Worm (Caenorhabditis elegans) whole organism, young adult: ENCODE results near the gene R07G3.7.
A peak's percentile ranks its signal among the peaks of the same experiment; 100 is the strongest.

Experiments used
- B0336.3 ChIP-seq: fragments of 200-800 bp; sonication (Bioruptor generic); IDR thresholded peaks from 2 replicates; pipeline ENCODE4 v1.3.6; 2022; ENCODE audit warnings: missing genetic modification characterization, missing compliant biosample characterization
- F55B11.4 ChIP-seq: sonication (generic microtip); optimal IDR thresholded peaks from 2 replicates; lab custom pipeline; 2016; ENCODE audit warnings: missing compliant biosample characterization, missing genetic modification characterization, borderline replicate concordance; ENCODE audit not compliant: insufficient read depth
- K11D2.4 ChIP-seq: fragments of 200-800 bp; sonication (Bioruptor generic); IDR thresholded peaks from 2 replicates; pipeline ENCODE4 v1.3.6; 2022; ENCODE audit warnings: missing genetic modification reagents, missing genetic modification characterization, missing compliant biosample characterization
- K12H6.12 ChIP-seq: fragments of 200-800 bp; sonication (Bioruptor generic); optimal IDR thresholded peaks from 2 replicates; lab custom pipeline; 2018; ENCODE audit warnings: mild to moderate bottlenecking, missing genetic modification characterization, missing compliant biosample characterization
- Y67H2A.10 ChIP-seq: fragments of 200-800 bp; sonication (Bioruptor generic); conservative IDR thresholded peaks from 2 replicates; pipeline ENCODE4 v1.3.6; 2022; ENCODE audit warnings: missing genetic modification reagents, missing genetic modification characterization, missing compliant biosample characterization
- atf-7 ChIP-seq: sonication (generic microtip); optimal IDR thresholded peaks from 2 replicates; lab custom pipeline; 2017; ENCODE audit warnings: mild to moderate bottlenecking, missing genetic modification characterization, missing compliant biosample characterization
- attf-5 ChIP-seq: fragments of 200-800 bp; sonication (Bioruptor generic); optimal IDR thresholded peaks from 2 replicates; lab custom pipeline; 2018; ENCODE audit warnings: mild to moderate bottlenecking, missing genetic modification characterization, missing compliant biosample characterization
- bed-1 ChIP-seq: fragments of 200-800 bp; sonication (Bioruptor generic); IDR thresholded peaks from 2 replicates; pipeline ENCODE4 v1.3.6; 2022; ENCODE audit warnings: missing genetic modification reagents, missing genetic modification characterization, missing compliant biosample characterization
- cebp-1 ChIP-seq, 2 experiments: fragments of 200-800 bp in 1 of 2; sonication (Bioruptor generic) in 1 of 2; sonication (generic microtip) in 1 of 2; IDR thresholded peaks in 1 of 2; optimal IDR thresholded peaks in 1 of 2; 2 replicates each; pipeline versions ENCODE4 v1.3.6 to Lab custom; 2017 to 2022; ENCODE audit warnings: missing compliant biosample characterization in 2 of 2, missing genetic modification characterization in 2 of 2, mild to moderate bottlenecking in 1 of 2, missing genetic modification reagents in 1 of 2, moderate library complexity in 1 of 2
- ceh-100 ChIP-seq: fragments of 200-800 bp; sonication (Bioruptor generic); IDR thresholded peaks from 2 replicates; pipeline ENCODE4 v1.3.6; 2022; ENCODE audit warnings: missing genetic modification reagents, missing genetic modification characterization, missing compliant biosample characterization
- ceh-27 ChIP-seq: fragments of 200-800 bp; sonication (Bioruptor generic); optimal IDR thresholded peaks from 2 replicates; lab custom pipeline; 2018; ENCODE audit warnings: mild to moderate bottlenecking, missing genetic modification characterization, moderate library complexity, missing compliant biosample characterization
- ceh-79 ChIP-seq: sonication (generic microtip); optimal IDR thresholded peaks from 2 replicates; lab custom pipeline; 2017; ENCODE audit warnings: mild to moderate bottlenecking, missing genetic modification characterization, missing compliant biosample characterization
- dox-1 ChIP-seq: fragments of 200-800 bp; sonication (Bioruptor generic); IDR thresholded peaks from 2 replicates; pipeline ENCODE4 v1.3.6; 2022; ENCODE audit warnings: missing genetic modification reagents, missing genetic modification characterization, missing compliant biosample characterization
- egl-44 ChIP-seq: fragments of 200-800 bp; sonication (Bioruptor generic); IDR thresholded peaks from 2 replicates; pipeline ENCODE4 v1.3.6; 2022; ENCODE audit warnings: missing genetic modification reagents, missing genetic modification characterization, missing compliant biosample characterization
- egrh-3 ChIP-seq: fragments of 200-800 bp; sonication (Bioruptor generic); IDR thresholded peaks from 2 replicates; pipeline ENCODE4 v1.3.6; 2022; ENCODE audit warnings: missing genetic modification reagents, missing genetic modification characterization, missing compliant biosample characterization
- ets-4 ChIP-seq: fragments of 200-800 bp; sonication (Bioruptor generic); optimal IDR thresholded peaks from 2 replicates; lab custom pipeline; 2018; ENCODE audit warnings: mild to moderate bottlenecking, missing genetic modification characterization, missing compliant biosample characterization
- gei-17 ChIP-seq: fragments of 200-800 bp; sonication (Bioruptor generic); optimal IDR thresholded peaks from 2 replicates; lab custom pipeline; 2018; ENCODE audit warnings: mild to moderate bottlenecking, missing genetic modification characterization, missing compliant biosample characterization
- hmg-1.2 ChIP-seq: fragments of 200-800 bp; sonication (Bioruptor generic); IDR thresholded peaks from 2 replicates; pipeline ENCODE4 v1.3.6; 2022; ENCODE audit warnings: missing genetic modification reagents, missing genetic modification characterization, missing compliant biosample characterization
- hmg-20 ChIP-seq: fragments of 200-800 bp; sonication (Bioruptor generic); IDR thresholded peaks from 2 replicates; pipeline ENCODE4 v1.3.6; 2022; ENCODE audit warnings: missing genetic modification reagents, missing genetic modification characterization, missing compliant biosample characterization
- hsf-1 ChIP-seq: fragments of 200-800 bp; sonication (Bioruptor generic); IDR thresholded peaks from 2 replicates; pipeline ENCODE4 v1.3.6; 2022; ENCODE audit warnings: missing genetic modification reagents, missing genetic modification characterization, missing compliant biosample characterization
- lin-35 ChIP-seq, 3 experiments: fragments of 150-350 bp in 2 of 3; sonication (generic microtip) in 1 of 3; optimal IDR thresholded peaks; 2 replicates each; lab custom pipeline; 2014 to 2018; ENCODE audit warnings: missing biosample characterization in 3 of 3, missing genetic modification characterization in 3 of 3, missing genetic modification reagents in 3 of 3
- lin-40 ChIP-seq: sonication (generic microtip); optimal IDR thresholded peaks from 2 replicates; lab custom pipeline; 2016; ENCODE audit warnings: missing genetic modification characterization, mild to moderate bottlenecking, missing compliant biosample characterization, missing genotype, missing genetic modification reagents
- lir-1 ChIP-seq: fragments of 200-800 bp; sonication (Bioruptor generic); conservative IDR thresholded peaks from 2 replicates; pipeline ENCODE4 v1.3.6; 2022; ENCODE audit warnings: missing genetic modification reagents, missing genetic modification characterization, missing compliant biosample characterization
- mcd-1 ChIP-seq: fragments of 200-800 bp; sonication (Bioruptor generic); IDR thresholded peaks from 2 replicates; pipeline ENCODE4 v1.3.6; 2022; ENCODE audit warnings: missing genetic modification reagents, missing genetic modification characterization, missing compliant biosample characterization
- nhr-120 ChIP-seq: fragments of 200-800 bp; sonication (Bioruptor generic); IDR thresholded peaks from 2 replicates; pipeline ENCODE4 v1.3.6; 2022; ENCODE audit warnings: missing genetic modification characterization, missing compliant biosample characterization
- nhr-80 ChIP-seq: sonication (generic microtip); optimal IDR thresholded peaks from 2 replicates; lab custom pipeline; 2016; ENCODE audit warnings: missing genetic modification characterization, missing compliant biosample characterization
- rcor-1 ChIP-seq: fragments of 200-800 bp; sonication (Bioruptor generic); IDR thresholded peaks from 2 replicates; pipeline ENCODE4 v1.3.6; 2022; ENCODE audit warnings: missing genetic modification reagents, missing genetic modification characterization, missing compliant biosample characterization
- sea-2 ChIP-seq: fragments of 200-800 bp; sonication (Bioruptor generic); IDR thresholded peaks from 2 replicates; pipeline ENCODE4 v1.3.6; 2022; ENCODE audit warnings: missing genetic modification characterization, missing compliant biosample characterization
- snpc-4 ChIP-seq, 5 experiments: fragments of 150-350 bp in 1 of 5; sonication (generic microtip) in 4 of 5; optimal IDR thresholded peaks; 2 replicates each; lab custom pipeline; 2014 to 2018; ENCODE audit warnings: missing genetic modification characterization in 5 of 5, missing biosample characterization in 3 of 5, antibody characterized with exemption in 2 of 5, mild to moderate bottlenecking in 2 of 5, missing compliant biosample characterization in 2 of 5, missing genotype in 2 of 5, moderate library complexity in 2 of 5, missing genetic modification reagents in 1 of 5
- unc-62 ChIP-seq: fragments of 150-350 bp; optimal IDR thresholded peaks from 2 replicates; lab custom pipeline; 2014; ENCODE audit warnings: missing biosample characterization, missing genetic modification reagents, missing genetic modification characterization
- zfh-2 ChIP-seq: fragments of 200-800 bp; sonication (Bioruptor generic); conservative IDR thresholded peaks from 2 replicates; pipeline ENCODE4 v1.3.6; 2022; ENCODE audit warnings: missing genetic modification reagents, missing genetic modification characterization, missing compliant biosample characterization
- ztf-25 ChIP-seq: fragments of 200-800 bp; sonication (Bioruptor generic); IDR thresholded peaks from 2 replicates; pipeline ENCODE4 v1.3.6; 2022; ENCODE audit warnings: missing genetic modification reagents, missing genetic modification characterization, missing compliant biosample characterization
- ztf-26 ChIP-seq: sonication (generic microtip); optimal IDR thresholded peaks from 2 replicates; lab custom pipeline; 2017; ENCODE audit warnings: missing genetic modification characterization, missing compliant biosample characterization
- ztf-28 ChIP-seq: fragments of 200-800 bp; sonication (Bioruptor generic); IDR thresholded peaks from 2 replicates; pipeline ENCODE4 v1.3.6; 2022; ENCODE audit warnings: missing genetic modification reagents, missing genetic modification characterization, missing compliant biosample characterization
- ztf-6 ChIP-seq: fragments of 200-800 bp; sonication (Bioruptor generic); IDR thresholded peaks from 2 replicates; pipeline ENCODE4 v1.3.6; 2022; ENCODE audit warnings: missing genetic modification reagents, missing genetic modification characterization, missing compliant biosample characterization

R07G3.7 gene

DNA sequence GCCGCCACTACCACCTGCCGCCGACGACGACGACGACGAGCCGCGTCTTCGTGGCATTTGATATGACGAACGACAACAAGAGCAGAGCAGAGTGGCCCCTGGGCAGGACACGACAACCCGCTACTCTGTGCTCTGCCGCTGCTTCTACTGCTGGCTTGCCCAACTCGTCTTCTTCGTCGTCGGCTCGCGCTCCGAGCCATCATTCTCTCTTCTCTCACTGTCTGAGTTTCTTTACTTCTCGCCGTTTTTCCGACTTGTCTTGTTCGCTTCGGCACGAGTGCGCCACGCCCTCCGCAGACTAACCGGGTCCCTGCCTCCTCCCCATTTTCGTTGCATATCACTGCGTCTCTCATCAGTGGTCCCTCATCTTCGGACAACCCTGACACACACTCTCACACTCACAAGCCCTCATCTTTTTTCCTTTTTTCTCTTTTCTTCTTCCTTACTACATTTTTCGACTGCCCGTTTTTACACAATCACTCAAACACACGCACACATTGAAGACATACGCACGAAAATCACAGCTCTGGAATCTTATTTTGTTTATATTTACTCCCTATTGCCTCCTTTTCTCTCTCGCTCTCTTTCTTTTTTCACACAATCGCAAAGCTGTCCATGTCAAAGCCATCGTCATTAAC is 28.6 kb upstream of the R07G3.7 start:
- TF ChIP-seq B0336.3 (GFP tag; lab: Robert Waterston, UW) (no peak), nhr-120 (GFP tag; lab: Robert Waterston, UW) (no peak), snpc-4 (GFP tag; optimal IDR thresholded peaks at IDR 0.05; lab: Kevin White, UChicago) (no peak), snpc-4 (tag; optimal IDR thresholded peaks at IDR 0.05; lab: Kevin White, UChicago) (peak in 1 of 4 experiments; percentile 10), lin-35 (GFP tag; optimal IDR thresholded peaks at IDR 0.05; lab: Kevin White, UChicago) (peak in 1 of 3 experiments; percentile 46), ztf-26 (tag; lab: Kevin White, UChicago) (no peak), hsf-1 (GFP tag; lab: Robert Waterston, UW) (no peak), K12H6.12 (peak; percentile 60), mcd-1 (GFP tag; lab: Robert Waterston, UW) (0 out of 2 replicates have a peak, but pooled peaks have one; percentile 27), K11D2.4 (no peak), ztf-6 (GFP tag; lab: Robert Waterston, UW) (no peak), hmg-20 (GFP tag; lab: Robert Waterston, UW) (no peak), bed-1 (GFP tag; lab: Robert Waterston, UW) (no peak), gei-17 (GFP tag; lab: Kevin White, UChicago) (no peak), lin-40 (peak; percentile 32), ceh-27 (peak; percentile 43), F55B11.4 (tag; lab: Kevin White, UChicago) (no peak), ztf-25 (no peak), attf-5 (GFP tag; lab: Kevin White, UChicago) (peak; percentile 37), ceh-100 (GFP tag; lab: Robert Waterston, UW) (no peak), rcor-1 (GFP tag; lab: Robert Waterston, UW) (peak; percentile 35; the same call in 1 of the 2 replicates), lir-1 (GFP tag; lab: Robert Waterston, UW) (no peak), egrh-3 (peak; percentile 84), hmg-1.2 (peak; percentile 38; the same call in 1 of the 2 replicates), unc-62 (GFP tag; lab: Kevin White, UChicago) (no peak), cebp-1 (GFP tag; IDR thresholded peaks at IDR 0.05; lab: Robert Waterston, UW) (no peak), cebp-1 (tag; optimal IDR thresholded peaks at IDR 0.05; lab: Kevin White, UChicago) (peak; percentile 58), dox-1 (GFP tag; lab: Robert Waterston, UW) (0 out of 2 replicates have a peak, but pooled peaks have one; percentile 14), egl-44 (GFP tag; lab: Robert Waterston, UW) (no peak), zfh-2 (GFP tag; lab: Robert Waterston, UW) (peak; percentile 93)

ce11 chrII:7640161-7640841 is 26.8 kb upstream of the R07G3.7 start:
- TF ChIP-seq ztf-28 (GFP tag; lab: Robert Waterston, UW) (peak; percentile 42; the same call in 1 of the 2 replicates), zfh-2 (GFP tag; lab: Robert Waterston, UW) (0 out of 2 replicates have a peak, but pooled peaks have one; percentile 26), nhr-120 (GFP tag; lab: Robert Waterston, UW) (no peak), Y67H2A.10 (no peak)

DNA sequence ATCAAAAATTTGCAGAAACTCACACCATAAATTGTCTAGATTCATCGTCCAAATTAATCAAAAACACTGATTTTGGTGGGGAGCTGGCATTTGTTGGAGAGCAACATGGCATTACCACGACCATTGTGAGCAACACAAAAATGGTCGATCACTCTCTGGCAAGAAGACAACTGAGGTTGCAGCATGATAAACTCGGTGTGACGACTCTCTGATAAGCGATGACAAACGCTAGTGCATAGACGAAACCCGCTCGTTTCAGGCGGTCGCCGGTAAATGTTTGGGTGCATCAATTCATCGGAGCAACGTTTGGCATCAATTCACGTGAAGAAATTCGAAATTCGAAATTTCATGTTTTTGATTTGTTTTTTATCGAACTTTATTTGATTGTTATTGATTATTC is 25.5 kb upstream of the R07G3.7 start:
- TF ChIP-seq cebp-1 (GFP tag; IDR thresholded peaks at IDR 0.05; lab: Robert Waterston, UW), result no peak
- TF ChIP-seq cebp-1 (tag; optimal IDR thresholded peaks at IDR 0.05; lab: Kevin White, UChicago), result peak; percentile 6
- TF ChIP-seq ets-4 (GFP tag; lab: Kevin White, UChicago), result peak; percentile 31
- TF ChIP-seq sea-2 (GFP tag; lab: Robert Waterston, UW), result no peak
- peak; percentile 94 for TF ChIP-seq nhr-80 (tag; lab: Kevin White, UChicago)
- no peak for TF ChIP-seq ceh-79 (tag; lab: Kevin White, UChicago)
- peak; percentile 47 for TF ChIP-seq dox-1 (GFP tag; lab: Robert Waterston, UW)
- TF ChIP-seq atf-7 (tag; lab: Kevin White, UChicago), result peak; percentile 31
- 0 out of 2 replicates have a peak, but pooled peaks have one; percentile 24 for TF ChIP-seq ztf-28 (GFP tag; lab: Robert Waterston, UW)
